Fruit fly (Drosophila melanogaster) whole organism, prepupa: Measurements from ENCODE around the gene pum.

Source experiments
- CG10669 ChIP-seq: fragments of 200-800 bp; sonication (Bioruptor generic); optimal IDR thresholded peaks from 3 replicates; lab custom pipeline; 2018; ENCODE audit warnings: missing biosample characterization, mild to moderate bottlenecking, missing genetic modification characterization, moderate library complexity
- CG11294 ChIP-seq: fragments of 200-800 bp; sonication (Bioruptor generic); IDR thresholded peaks from 2 replicates; pipeline ENCODE4 v1.3.6; 2022; ENCODE audit warnings: missing biosample characterization, missing genetic modification characterization
- CG16779 ChIP-seq: fragments of 200-800 bp; sonication (Bioruptor generic); optimal IDR thresholded peaks from 3 replicates; lab custom pipeline; 2017; ENCODE audit warnings: missing biosample characterization, mild to moderate bottlenecking, missing genetic modification characterization
- CG3032 ChIP-seq: fragments of 200-800 bp; optimal IDR thresholded peaks from 2 replicates; lab custom pipeline; 2019; ENCODE audit warnings: missing biosample characterization, mild to moderate bottlenecking, missing genetic modification characterization, moderate library complexity
- CG32006 ChIP-seq: fragments of 200-800 bp; sonication (Bioruptor generic); optimal IDR thresholded peaks from 3 replicates; lab custom pipeline; 2017; ENCODE audit warnings: missing biosample characterization, mild to moderate bottlenecking, missing genetic modification characterization
- CG6854 ChIP-seq: fragments of 200-800 bp; sonication (Bioruptor generic); optimal IDR thresholded peaks from 2 replicates; lab custom pipeline; 2017; ENCODE audit warnings: missing biosample characterization, mild to moderate bottlenecking, missing genetic modification characterization
- CG8119 ChIP-seq: fragments of 200-800 bp; sonication (Bioruptor generic); IDR thresholded peaks from 3 replicates; pipeline ENCODE4 v1.3.6; 2022; ENCODE audit warnings: missing biosample characterization, missing genetic modification characterization
- Eip78C ChIP-seq: fragments of 200-800 bp; sonication (Bioruptor generic); peaks from one replicate; lab custom pipeline; 2016; ENCODE audit warnings: missing biosample characterization, missing genetic modification characterization
- Eip93F ChIP-seq: fragments of 200-800 bp; sonication (Bioruptor generic); optimal IDR thresholded peaks from 2 replicates; lab custom pipeline; 2016; ENCODE audit warnings: missing biosample characterization, mild to moderate bottlenecking, missing genetic modification characterization
- dac ChIP-seq: fragments of 200-800 bp; sonication (Bioruptor generic); optimal IDR thresholded peaks from 2 replicates; lab custom pipeline; 2017; ENCODE audit warnings: missing biosample characterization, mild to moderate bottlenecking, missing genetic modification characterization
- fkh ChIP-seq: fragments of 200-800 bp; sonication (Bioruptor generic); optimal IDR thresholded peaks from 3 replicates; lab custom pipeline; 2017; ENCODE audit warnings: missing biosample characterization, mild to moderate bottlenecking, missing genetic modification characterization, moderate library complexity

dm6 chr3R:9237268-9238091, at the start of gene pum:
- TF ChIP-seq Eip93F (GFP tag; lab: Kevin White, UChicago) (no peak), Eip78C (GFP tag; lab: Kevin White, UChicago) (peak; percentile 62), CG11294 (GFP tag; lab: Robert Waterston, UW) (no peak), dac (GFP tag; lab: Kevin White, UChicago) (no peak), fkh (GFP tag; lab: Kevin White, UChicago) (peak; percentile 72), CG10669 (GFP tag; lab: Kevin White, UChicago) (no peak), CG6854 (GFP tag; lab: Kevin White, UChicago) (peak; percentile 28), CG32006 (GFP tag; lab: Kevin White, UChicago) (peak; percentile 25), CG8119 (peak; percentile 70), CG16779 (tag; lab: Kevin White, UChicago) (peak; percentile 72), CG3032 (peak; percentile 47)
